Worm (Caenorhabditis elegans): ENCODE measurements around the gene vps-2.

The vps-2 gene

DNA sequence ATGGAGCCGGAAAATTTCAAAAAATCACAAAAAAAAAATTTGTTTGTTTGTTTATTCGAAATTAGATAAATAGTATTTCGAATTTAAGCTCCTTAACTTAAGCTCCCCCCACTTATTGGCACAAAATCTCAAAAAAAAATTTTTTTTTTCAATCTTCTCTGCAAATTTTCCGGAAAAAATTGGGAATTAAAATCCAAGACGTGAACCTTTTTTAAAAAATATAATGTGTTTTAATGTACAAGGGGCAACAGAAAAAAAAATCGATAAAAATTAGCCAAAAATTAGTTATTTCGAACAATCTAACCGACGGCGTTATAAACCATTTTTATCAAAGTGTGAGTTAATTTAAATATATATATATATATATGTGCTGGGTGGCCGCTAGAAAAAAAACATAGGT is 6.4 kb upstream of the vps-2 start, which contains the start of gene Y46G5A.14:
TSS of gene Y46G5A.14 (plus strand) at position 301 of the 400 bp plus-strand sequence.
- no peak for TF ChIP-seq nhr-76 (tag; optimal IDR thresholded peaks at IDR 0.05)
- TF ChIP-seq ceh-82 (tag; optimal IDR thresholded peaks at IDR 0.05), result no peak
- no peak for TF ChIP-seq egl-5 (tag; optimal IDR thresholded peaks at IDR 0.05)
- TF ChIP-seq nhr-12 (tag; optimal IDR thresholded peaks at IDR 0.05), result no peak
- TF ChIP-seq unc-62 (GFP tag; optimal IDR thresholded peaks at IDR 0.05), result no peak
- TF ChIP-seq nhr-28 (tag; optimal IDR thresholded peaks at IDR 0.05), result no peak
- no peak for TF ChIP-seq fkh-10 (GFP tag; optimal IDR thresholded peaks at IDR 0.05)
- no peak for TF ChIP-seq sea-2 (GFP tag; optimal IDR thresholded peaks at IDR 0.05)
- TF ChIP-seq unc-39 (tag; optimal IDR thresholded peaks at IDR 0.05), result no peak
- TF ChIP-seq nhr-67 (tag; optimal IDR thresholded peaks at IDR 0.05), result no peak
- no peak for TF ChIP-seq pha-4 (tag; optimal IDR thresholded peaks at IDR 0.05)
- no peak for TF ChIP-seq ceh-28 (tag; optimal IDR thresholded peaks at IDR 0.05)
- TF ChIP-seq nhr-237 (tag; optimal IDR thresholded peaks at IDR 0.05), result no peak
- TF ChIP-seq snpc-4 (tag; optimal IDR thresholded peaks at IDR 0.05), result no peak
- TF ChIP-seq ztf-11 (tag; optimal IDR thresholded peaks at IDR 0.05), result no peak

- TF ChIP-seq nhr-25 (tag; optimal IDR thresholded peaks at IDR 0.05), result no peak
- no peak for TF ChIP-seq fos-1 (tag; optimal IDR thresholded peaks at IDR 0.05)
- no peak for TF ChIP-seq nhr-43 (tag; optimal IDR thresholded peaks at IDR 0.05; ENCODE audit: poor library complexity, severe bottlenecking)
- TF ChIP-seq unc-39 (tag; optimal IDR thresholded peaks at IDR 0.05), result no peak
- TF ChIP-seq R02D3.7 (tag; optimal IDR thresholded peaks at IDR 0.05), result no peak
- TF ChIP-seq aly-2 (tag; optimal IDR thresholded peaks at IDR 0.05), result no peak
- TF ChIP-seq nhr-237 (tag; optimal IDR thresholded peaks at IDR 0.05), result no peak
Observed at ce11 chrII:12769947-12770346, 1.9 kb upstream of the vps-2 start.

DNA sequence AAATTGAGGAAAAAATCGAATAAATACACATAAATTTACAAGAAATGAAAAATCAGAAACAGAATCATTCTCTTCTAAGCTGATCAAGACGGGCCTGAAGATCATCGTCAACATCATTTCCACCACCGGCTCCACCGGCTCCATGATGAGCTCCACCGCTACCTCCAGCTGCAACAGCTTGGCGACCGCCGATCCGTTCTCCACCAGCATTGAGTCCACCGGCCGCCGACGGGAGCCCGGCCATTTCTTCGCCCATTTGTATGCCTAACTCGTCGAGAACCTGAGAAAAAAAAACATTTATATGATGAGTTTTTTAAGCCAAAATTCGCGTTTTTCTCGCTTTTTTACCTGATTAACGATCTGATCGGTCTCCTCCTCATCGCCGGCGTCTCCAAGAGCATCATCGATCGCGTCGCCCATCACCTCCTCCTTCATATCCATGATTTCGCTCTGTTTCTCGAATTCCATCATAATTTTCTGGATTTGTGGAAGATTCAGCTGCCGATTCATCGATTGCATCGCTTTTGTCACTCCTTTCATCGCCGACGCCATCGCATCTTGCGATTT is 676 bp downstream of the vps-2 start:
- no peak for TF ChIP-seq snpc-4 (tag; optimal IDR thresholded peaks at IDR 0.05)
- TF ChIP-seq pqm-1 (tag; optimal IDR thresholded peaks at IDR 0.05), result no peak
- no peak for TF ChIP-seq ZK546.5 (tag; optimal IDR thresholded peaks at IDR 0.05)
- no peak for TF ChIP-seq nhr-25 (tag; optimal IDR thresholded peaks at IDR 0.05)
- TF ChIP-seq nhr-67 (tag; optimal IDR thresholded peaks at IDR 0.05), result no peak
- no peak for TF ChIP-seq ceh-9 (tag; optimal IDR thresholded peaks at IDR 0.05)
- no peak for TF ChIP-seq elt-2 (tag; optimal IDR thresholded peaks at IDR 0.05)
- no peak for TF ChIP-seq ztf-4 (tag; optimal IDR thresholded peaks at IDR 0.05)
- TF ChIP-seq lin-15B (tag; optimal IDR thresholded peaks at IDR 0.05), result no peak
- no peak for TF ChIP-seq skn-1 (tag; optimal IDR thresholded peaks at IDR 0.05)
- TF ChIP-seq zag-1 (tag; optimal IDR thresholded peaks at IDR 0.05), result no peak
- TF ChIP-seq R02D3.7 (tag; optimal IDR thresholded peaks at IDR 0.05), result no peak

DNA sequence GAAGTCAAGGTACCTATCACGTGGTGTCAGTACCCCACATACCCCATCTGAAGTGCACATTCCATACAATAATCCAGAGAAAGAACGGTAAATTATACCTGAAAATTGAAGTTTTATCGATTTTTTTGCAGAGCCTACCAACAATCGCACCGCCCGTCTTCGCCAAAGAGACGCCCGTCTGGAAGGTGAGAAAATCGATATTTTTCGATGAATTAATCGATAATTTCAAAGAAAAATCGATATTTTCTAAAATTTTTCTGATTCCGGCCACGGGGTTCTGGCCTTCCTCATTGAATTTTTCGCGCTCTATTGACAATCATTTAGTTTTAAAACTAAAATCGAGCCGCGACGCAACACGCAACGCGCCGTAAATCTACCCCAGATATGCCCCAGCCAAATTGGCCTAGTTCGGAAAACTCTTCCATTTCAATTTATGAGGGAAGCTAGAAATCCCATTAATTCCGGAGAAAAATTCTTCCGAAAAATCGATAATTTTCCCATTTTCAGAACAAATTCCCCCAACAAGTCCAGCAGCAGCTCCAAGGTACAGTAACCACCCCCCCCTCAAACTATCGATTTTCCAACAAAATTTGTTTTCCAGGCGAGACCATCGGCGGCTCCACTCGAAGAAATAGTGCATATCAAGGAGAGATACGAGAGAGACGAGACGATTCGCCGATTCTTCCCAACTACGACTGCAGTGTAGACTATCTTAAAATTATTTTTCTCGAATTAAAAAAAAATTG is 1.4 kb downstream of the vps-2 start:
- TF ChIP-seq ceh-28 (tag; optimal IDR thresholded peaks at IDR 0.05), result peak; percentile 81
- no peak for TF ChIP-seq nhr-43 (tag; optimal IDR thresholded peaks at IDR 0.05; ENCODE audit: poor library complexity, severe bottlenecking)
- no peak for TF ChIP-seq elt-2 (tag; optimal IDR thresholded peaks at IDR 0.05)
- no peak for TF ChIP-seq unc-39 (tag; optimal IDR thresholded peaks at IDR 0.05)

DNA sequence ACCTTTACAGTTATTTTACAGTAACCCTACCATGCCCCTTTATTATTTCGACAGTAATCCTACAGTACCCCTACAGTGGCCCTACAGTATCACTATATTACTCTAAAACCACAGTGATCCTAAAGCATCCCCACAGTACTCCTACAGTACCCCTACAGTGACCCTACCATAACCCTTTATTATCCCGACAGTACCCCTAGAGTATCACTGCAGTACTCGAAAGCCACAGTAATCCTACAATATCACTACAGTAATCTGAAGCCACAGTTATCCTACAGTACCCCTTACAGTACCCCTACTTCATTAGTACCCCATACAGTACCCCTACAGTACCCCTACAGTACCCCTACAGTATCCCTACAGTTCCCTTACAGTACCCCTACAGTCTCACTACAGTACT is 3.5 kb downstream of the vps-2 start:
- TF ChIP-seq ceh-82 (tag; optimal IDR thresholded peaks at IDR 0.05) (no peak), unc-39 (tag; optimal IDR thresholded peaks at IDR 0.05) (no peak), jun-1 (tag; optimal IDR thresholded peaks at IDR 0.05) (no peak), fos-1 (tag; optimal IDR thresholded peaks at IDR 0.05) (no peak), elt-1 (tag; optimal IDR thresholded peaks at IDR 0.05) (no peak), nhr-25 (tag; optimal IDR thresholded peaks at IDR 0.05) (no peak), pha-4 (tag; optimal IDR thresholded peaks at IDR 0.05) (no peak), mml-1 (tag; optimal IDR thresholded peaks at IDR 0.05) (no peak), elt-2 (tag; optimal IDR thresholded peaks at IDR 0.05) (no peak), hmg-11 (tag; optimal IDR thresholded peaks at IDR 0.05) (no peak), nhr-43 (tag; optimal IDR thresholded peaks at IDR 0.05; ENCODE audit: poor library complexity, severe bottlenecking) (no peak), ceh-9 (tag; optimal IDR thresholded peaks at IDR 0.05) (no peak), ceh-16 (tag; optimal IDR thresholded peaks at IDR 0.05) (no peak), zag-1 (tag; optimal IDR thresholded peaks at IDR 0.05) (no peak), nfya-1 (tag; optimal IDR thresholded peaks at IDR 0.05; ENCODE audit: insufficient read depth) (no peak), tbx-2 (tag; optimal IDR thresholded peaks at IDR 0.05) (no peak), aly-2 (tag; optimal IDR thresholded peaks at IDR 0.05) (no peak), nhr-12 (tag; optimal IDR thresholded peaks at IDR 0.05) (no peak)

Measured in whole organism, L3 larva.